Comparison of ENCODE assay signal across 2 fruit fly cellular contexts in the genomic region with DNA sequence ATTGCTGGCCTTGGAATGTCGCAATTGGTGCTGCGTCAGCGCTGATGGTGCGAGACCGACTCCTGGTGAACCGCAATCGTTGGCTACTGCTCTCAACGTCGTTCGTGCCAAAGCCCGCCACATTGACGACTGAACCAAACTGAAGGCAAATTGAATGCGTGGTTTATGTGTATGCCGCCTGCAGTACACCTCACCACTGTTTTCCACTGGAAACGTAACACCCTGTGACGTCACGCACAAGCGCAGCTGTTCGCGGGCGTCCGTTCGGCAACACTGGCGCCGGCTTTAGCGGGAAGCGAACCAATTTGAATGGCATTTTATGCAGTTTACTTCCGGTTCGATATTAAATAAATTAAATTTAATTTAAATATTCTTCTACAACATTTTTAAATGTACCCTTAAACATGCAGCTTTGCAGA.
TF ChIP-seq lines count a peak whose summit lies in the region.

Gene Cmpk, minus strand, starts transcription at position 225 of the 419 bp plus-strand sequence.

TF ChIP-seq in whole organism, embryonic, 481 proteins besides CTCF, POLR2A, EP300 and RAD21 (continued from another document and continues in another):
- TF ChIP-seq sens (GFP tag; lab: Kevin White, UChicago): peak; percentile 82
- peak; percentile 46 for TF ChIP-seq gem (tag; optimal IDR thresholded peaks at IDR 0.05; lab: Kevin White, UChicago)
- peak; percentile 60 for TF ChIP-seq CG1647 (GFP tag; optimal IDR thresholded peaks at IDR 0.05; lab: Kevin White, UChicago)
- TF ChIP-seq slp2 (GFP tag; optimal IDR thresholded peaks at IDR 0.05; lab: Kevin White, UChicago): no peak
- peak; percentile 95 for TF ChIP-seq ci (GFP tag; IDR thresholded peaks at IDR 0.05; lab: Robert Waterston, UW)
- TF ChIP-seq CG12769 (tag; optimal IDR thresholded peaks at IDR 0.05; lab: Kevin White, UChicago): peak; percentile 80
- no peak for TF ChIP-seq hb (GFP tag; IDR thresholded peaks at IDR 0.05; lab: Robert Waterston, UW; ENCODE audit: partially characterized antibody)
- TF ChIP-seq gfzf (GFP tag; optimal IDR thresholded peaks at IDR 0.05; lab: Kevin White, UChicago): peak; percentile 2
- no peak for TF ChIP-seq CG9609 (GFP tag; optimal IDR thresholded peaks at IDR 0.05; lab: Kevin White, UChicago)
- TF ChIP-seq jumu (GFP tag; optimal IDR thresholded peaks at IDR 0.05; lab: Kevin White, UChicago): peak; percentile 15
- peak; percentile 81 for TF ChIP-seq CG14710 (tag; optimal IDR thresholded peaks at IDR 0.05; lab: Kevin White, UChicago)
- peak; percentile 47 for TF ChIP-seq CG12299 (tag; optimal IDR thresholded peaks at IDR 0.05; lab: Kevin White, UChicago)
- peak; percentile 67 for TF ChIP-seq CG1233 (GFP tag; optimal IDR thresholded peaks at IDR 0.05; lab: Kevin White, UChicago)
- peak; percentile 58; the same call in 1 of the 2 replicates for TF ChIP-seq CG42726 (GFP tag; IDR thresholded peaks at IDR 0.05; lab: Robert Waterston, UW; ENCODE audit: partially characterized antibody)
- TF ChIP-seq prd (optimal IDR thresholded peaks at IDR 0.05; lab: Kevin White, UChicago): no peak
- TF ChIP-seq prd (GFP tag; IDR thresholded peaks at IDR 0.05; lab: Robert Waterston, UW): peak; percentile 44; the same call in 2 of the 3 replicates
- no peak for TF ChIP-seq CG3838 (GFP tag; optimal IDR thresholded peaks at IDR 0.05; lab: Kevin White, UChicago)
- TF ChIP-seq bsh (GFP tag; optimal IDR thresholded peaks at IDR 0.05; lab: Kevin White, UChicago): peak in 1 of 2 experiments; percentile 60
- TF ChIP-seq CG12219 (GFP tag; optimal IDR thresholded peaks at IDR 0.05; lab: Kevin White, UChicago): peak; percentile 48
- TF ChIP-seq CG3726 (GFP tag; IDR thresholded peaks at IDR 0.05; lab: Robert Waterston, UW): no peak
- TF ChIP-seq so (GFP tag; IDR thresholded peaks at IDR 0.05; lab: Robert Waterston, UW): peak; percentile 80; the same call in 2 of the 3 replicates
- TF ChIP-seq Dp (GFP tag; optimal IDR thresholded peaks at IDR 0.05; lab: Kevin White, UChicago): peak; percentile 85
- no peak for TF ChIP-seq HmgD (GFP tag; optimal IDR thresholded peaks at IDR 0.05; lab: Kevin White, UChicago)
- TF ChIP-seq sima (GFP tag; optimal IDR thresholded peaks at IDR 0.05; lab: Kevin White, UChicago): no peak
- TF ChIP-seq knrl (GFP tag; IDR thresholded peaks at IDR 0.05; lab: Robert Waterston, UW; ENCODE audit: partially characterized antibody): 0 out of 3 replicates have a peak, but pooled peaks have one; percentile 32
- TF ChIP-seq CG34376 (GFP tag; optimal IDR thresholded peaks at IDR 0.05; lab: Kevin White, UChicago): peak; percentile 89
- TF ChIP-seq Blimp-1 (GFP tag; optimal IDR thresholded peaks at IDR 0.05; lab: Kevin White, UChicago): no peak
- TF ChIP-seq scrt (GFP tag; optimal IDR thresholded peaks at IDR 0.05; lab: Kevin White, UChicago): peak; percentile 71
- TF ChIP-seq Dref (GFP tag; IDR thresholded peaks at IDR 0.05; lab: Robert Waterston, UW): peak; percentile 47
- peak; percentile 17 for TF ChIP-seq Chrac-16 (GFP tag; optimal IDR thresholded peaks at IDR 0.05; lab: Kevin White, UChicago)
- peak; percentile 60 for TF ChIP-seq sd (tag; optimal IDR thresholded peaks at IDR 0.05; lab: Kevin White, UChicago)
- TF ChIP-seq Ets97D (GFP tag; optimal IDR thresholded peaks at IDR 0.05; lab: Kevin White, UChicago): peak; percentile 97
- peak; percentile 67 for TF ChIP-seq gcm (GFP tag; optimal IDR thresholded peaks at IDR 0.05; lab: Kevin White, UChicago)
- TF ChIP-seq CG1603 (tag; optimal IDR thresholded peaks at IDR 0.05; lab: Kevin White, UChicago): peak; percentile 75
- peak; percentile 55 for TF ChIP-seq unc-4 (GFP tag; IDR thresholded peaks at IDR 0.05; lab: Robert Waterston, UW; ENCODE audit: partially characterized antibody)
- no peak for TF ChIP-seq Mrtf (GFP tag; IDR thresholded peaks at IDR 0.05; lab: Robert Waterston, UW)
- peak; percentile 62 for TF ChIP-seq grau (tag; optimal IDR thresholded peaks at IDR 0.05; lab: Kevin White, UChicago)
- TF ChIP-seq gro (GFP tag; optimal IDR thresholded peaks at IDR 0.05; lab: Kevin White, UChicago): peak; percentile 73
- no peak for TF ChIP-seq ssp (GFP tag; IDR thresholded peaks at IDR 0.05; lab: Robert Waterston, UW)
- no peak for TF ChIP-seq chif (GFP tag; optimal IDR thresholded peaks at IDR 0.05; lab: Kevin White, UChicago)
- TF ChIP-seq Mad (GFP tag; optimal IDR thresholded peaks at IDR 0.05; lab: Kevin White, UChicago): peak; percentile 27
- TF ChIP-seq CG7745 (tag; optimal IDR thresholded peaks at IDR 0.05; lab: Kevin White, UChicago): no peak
- TF ChIP-seq NfI (GFP tag; optimal IDR thresholded peaks at IDR 0.05; lab: Kevin White, UChicago): peak; percentile 88
- no peak for TF ChIP-seq luna (GFP tag; optimal IDR thresholded peaks at IDR 0.05; lab: Kevin White, UChicago)
- no peak for TF ChIP-seq usp (GFP tag; optimal IDR thresholded peaks at IDR 0.05; lab: Kevin White, UChicago)
- peak; percentile 19; the same call in 1 of the 2 replicates for TF ChIP-seq CG6272 (GFP tag; IDR thresholded peaks at IDR 0.05; lab: Robert Waterston, UW)
- TF ChIP-seq CG31441 (GFP tag; IDR thresholded peaks at IDR 0.05; lab: Robert Waterston, UW): peak; percentile 68
- peak; percentile 60 for TF ChIP-seq CG33557 (GFP tag; optimal IDR thresholded peaks at IDR 0.05; lab: Kevin White, UChicago)
- TF ChIP-seq Fer2 (tag; optimal IDR thresholded peaks at IDR 0.05; lab: Kevin White, UChicago): peak; percentile 45
- TF ChIP-seq Antp (GFP tag; optimal IDR thresholded peaks at IDR 0.05; lab: Kevin White, UChicago): peak; percentile 28
- no peak for TF ChIP-seq CG11696 (GFP tag; IDR thresholded peaks at IDR 0.05; lab: Robert Waterston, UW)
- TF ChIP-seq onecut (GFP tag; IDR thresholded peaks at IDR 0.05; lab: Robert Waterston, UW): peak; percentile 65
- TF ChIP-seq Ets65A (GFP tag; lab: Kevin White, UChicago): peak; percentile 86
- TF ChIP-seq lab (GFP tag; optimal IDR thresholded peaks at IDR 0.05; lab: Kevin White, UChicago): peak; percentile 92
- TF ChIP-seq CG6654 (GFP tag; optimal IDR thresholded peaks at IDR 0.05; lab: Kevin White, UChicago): peak; percentile 42
- TF ChIP-seq crol (GFP tag; IDR thresholded peaks at IDR 0.05; lab: Robert Waterston, UW): 0 out of 2 replicates have a peak, but pooled peaks have one; percentile 27
- peak; percentile 79 for TF ChIP-seq CG11723 (GFP tag; optimal IDR thresholded peaks at IDR 0.05; lab: Kevin White, UChicago)
- TF ChIP-seq CG13123 (GFP tag; optimal IDR thresholded peaks at IDR 0.05; lab: Kevin White, UChicago): peak; percentile 36
- TF ChIP-seq bbx (GFP tag; IDR thresholded peaks at IDR 0.05; lab: Robert Waterston, UW; ENCODE audit: partially characterized antibody): peak; percentile 68; the same call in 1 of the 2 replicates
- TF ChIP-seq HLH3B (GFP tag; IDR thresholded peaks at IDR 0.05; lab: Robert Waterston, UW): peak; percentile 45; the same call in 1 of the 2 replicates
- peak; percentile 55 for TF ChIP-seq Side (GFP tag; optimal IDR thresholded peaks at IDR 0.05; lab: Kevin White, UChicago)

TF ChIP-seq in whole organism, prepupa, 60 proteins besides CTCF, POLR2A, EP300 and RAD21 (continued from another document):
- TF ChIP-seq Hr39 (GFP tag; optimal IDR thresholded peaks at IDR 0.05; lab: Kevin White, UChicago): peak; percentile 22
- TF ChIP-seq esn (GFP tag; optimal IDR thresholded peaks at IDR 0.05; lab: Kevin White, UChicago): peak; percentile 84
- TF ChIP-seq CG6163 (GFP tag; IDR thresholded peaks at IDR 0.05; lab: Robert Waterston, UW): peak; percentile 81
- peak in 1 of 2 experiments; percentile 58 for TF ChIP-seq salr (GFP tag; optimal IDR thresholded peaks at IDR 0.05; lab: Kevin White, UChicago)
- TF ChIP-seq CG11294 (GFP tag; IDR thresholded peaks at IDR 0.05; lab: Robert Waterston, UW): no peak
- peak; percentile 93 for TF ChIP-seq CG6854 (GFP tag; optimal IDR thresholded peaks at IDR 0.05; lab: Kevin White, UChicago)
